Worm (Caenorhabditis elegans): ENCODE results near the gene emb-1.

- TF ChIP-seq ama-1 (optimal IDR thresholded peaks at IDR 0.05): no peak
- TF ChIP-seq pes-1 (GFP tag; IDR thresholded peaks at IDR 0.05): no peak
- TF ChIP-seq flt-1 (GFP tag; IDR thresholded peaks at IDR 0.05): no peak
- no peak for TF ChIP-seq hnd-1 (tag; optimal IDR thresholded peaks at IDR 0.05)
- TF ChIP-seq ceh-36 (tag; optimal IDR thresholded peaks at IDR 0.05): no peak
- TF ChIP-seq ets-7 (tag; optimal IDR thresholded peaks at IDR 0.05): no peak
- no peak for TF ChIP-seq hmg-4 (GFP tag; optimal IDR thresholded peaks at IDR 0.05)
- TF ChIP-seq F13C5.2 (tag; optimal IDR thresholded peaks at IDR 0.05): no peak
- no peak for TF ChIP-seq sea-1 (GFP tag; conservative IDR thresholded peaks at IDR 0.05)
- no peak for TF ChIP-seq ceh-13 (GFP tag; optimal IDR thresholded peaks at IDR 0.05)
- no peak for TF ChIP-seq tra-4 (tag; optimal IDR thresholded peaks at IDR 0.05)
- TF ChIP-seq hmbx-1 (tag; optimal IDR thresholded peaks at IDR 0.05): no peak
Observed at ce11 chrIII:5145874-5146273, 27.4 kb upstream of the emb-1 start.
